Worm (Caenorhabditis elegans): ENCODE results near the gene dars-1.

DNA sequence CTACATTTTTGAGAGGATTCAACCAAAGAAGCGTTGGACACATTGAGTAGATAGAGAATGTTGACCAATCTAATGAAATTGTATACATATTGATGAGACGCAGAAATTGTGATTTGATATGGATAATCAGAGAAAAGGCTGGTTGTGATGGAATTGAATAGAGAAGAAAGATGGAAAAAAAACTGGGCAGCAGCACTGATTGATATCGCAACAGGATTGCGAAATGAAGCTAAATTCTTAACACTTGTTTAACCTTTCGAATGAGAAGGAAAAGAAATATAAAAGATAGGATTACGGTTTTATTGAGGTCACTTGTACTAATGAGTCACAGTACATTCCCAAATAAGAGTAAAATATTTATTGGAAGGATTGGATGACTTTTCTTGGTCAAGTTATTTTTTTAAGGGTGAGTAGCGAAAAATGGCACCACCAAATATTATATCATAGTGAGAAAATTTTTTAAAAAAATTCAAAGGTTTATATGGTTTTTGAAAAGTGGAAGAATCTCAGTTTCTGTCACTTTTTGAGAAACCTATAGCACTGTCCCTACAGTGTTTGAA, 11.2 kb upstream of the dars-1 start:
- TF ChIP-seq aly-2 (tag; optimal IDR thresholded peaks at IDR 0.05) (no peak), ama-1 (optimal IDR thresholded peaks at IDR 0.05) (no peak), elt-3 (tag; optimal IDR thresholded peaks at IDR 0.05) (no peak), alr-1 (tag; optimal IDR thresholded peaks at IDR 0.05) (no peak), egl-27 (tag; optimal IDR thresholded peaks at IDR 0.05) (no peak), nhr-77 (tag; optimal IDR thresholded peaks at IDR 0.05) (no peak), skn-1 (tag; optimal IDR thresholded peaks at IDR 0.05) (no peak)
